Worm (Caenorhabditis elegans) whole organism, L2 larva: ENCODE measurements around the gene lhpp-1.

Experiments
- alr-1 ChIP-seq: fragments of 150-350 bp; optimal IDR thresholded peaks from 2 replicates; lab custom pipeline; 2014; ENCODE audit warnings: missing biosample characterization, missing genetic modification characterization
- ceh-16 ChIP-seq: fragments of 150-350 bp; optimal IDR thresholded peaks from 2 replicates; lab custom pipeline; 2014; ENCODE audit warnings: missing biosample characterization, missing genetic modification characterization
- lsy-2 ChIP-seq, 2 experiments: fragments of 150-350 bp in 1 of 2; sonication (generic microtip) in 1 of 2; optimal IDR thresholded peaks; 2 replicates each; lab custom pipeline; 2014 to 2017; ENCODE audit warnings: missing biosample characterization in 2 of 2, missing genetic modification characterization in 2 of 2
- nhr-77 ChIP-seq: fragments of 150-350 bp; optimal IDR thresholded peaks from 2 replicates; lab custom pipeline; 2014; ENCODE audit warnings: missing biosample characterization, missing genetic modification characterization
- peb-1 ChIP-seq: fragments of 150-350 bp; optimal IDR thresholded peaks from 2 replicates; lab custom pipeline; 2014; ENCODE audit warnings: missing biosample characterization, missing genetic modification characterization

The lhpp-1 gene

ce11 chrV:12059719-12060118 lies 51.9 kb downstream of the lhpp-1 start, which contains the start of gene R07B7.2:
R07B7.2 (minus strand) TSS chrV:12059753.
- no peak for TF ChIP-seq nhr-77 (tag; lab: Kevin White, UChicago)
- no peak for TF ChIP-seq peb-1
- TF ChIP-seq ceh-16: no peak
- TF ChIP-seq lsy-2 (tag; optimal IDR thresholded peaks at IDR 0.05; lab: Kevin White, UChicago): no peak
- TF ChIP-seq alr-1 (tag; lab: Kevin White, UChicago): no peak
